Worm (Caenorhabditis elegans): ENCODE measurements around the gene snpc-1.2.
A peak's percentile ranks its signal among the peaks of the same experiment; 100 is the strongest.

Gene snpc-1.2

ce11 chrIII:13160636-13161035, 8.7 kb downstream of the snpc-1.2 start (continued):
- TF ChIP-seq pax-3 (tag; optimal IDR thresholded peaks at IDR 0.05), result peak; percentile 18
- TF ChIP-seq elt-2 (tag; optimal IDR thresholded peaks at IDR 0.05), result no peak

DNA sequence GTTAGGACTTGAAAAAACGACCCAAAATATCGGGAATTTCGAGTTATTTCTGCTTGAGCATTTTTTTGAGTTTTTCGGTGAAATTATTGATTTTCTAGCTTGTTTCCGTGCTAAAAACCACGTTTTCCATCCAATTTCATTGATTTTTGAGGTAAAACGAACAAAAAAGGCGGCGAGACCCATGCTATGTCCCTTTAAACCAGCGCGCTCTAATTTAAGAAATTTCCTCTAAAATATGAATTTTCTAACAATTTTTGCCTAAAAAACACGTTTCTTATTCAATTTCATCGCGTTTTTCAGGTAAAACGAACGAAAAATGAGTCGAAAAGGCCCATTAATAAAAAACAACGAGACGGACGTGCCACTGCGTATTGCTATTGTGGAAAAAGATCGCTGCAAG, 15.8 kb downstream of the snpc-1.2 start, which contains the start of gene abce-1:
Gene abce-1, plus strand, starts transcription at position 301 of the 400 bp plus-strand sequence.
- TF ChIP-seq ets-5 (GFP tag; IDR thresholded peaks at IDR 0.05) (no peak), C16A3.4 (tag; optimal IDR thresholded peaks at IDR 0.05) (no peak), lsy-2 (tag; optimal IDR thresholded peaks at IDR 0.05) (no peak), nhr-76 (tag; optimal IDR thresholded peaks at IDR 0.05) (no peak), mab-9 (GFP tag; IDR thresholded peaks at IDR 0.05) (no peak)

ce11 chrIII:13152697-13153391, 16.5 kb downstream of the snpc-1.2 start, which contains the start of gene Y39E4B.10:
TSS of gene Y39E4B.10 (minus strand) at chrIII:13152858.
- no peak for TF ChIP-seq isw-1 (GFP tag; IDR thresholded peaks at IDR 0.05)
- TF ChIP-seq lir-3 (tag; optimal IDR thresholded peaks at IDR 0.05; ENCODE audit: poor library complexity), result no peak
- TF ChIP-seq lin-39 (tag; optimal IDR thresholded peaks at IDR 0.05), result no peak
- no peak for TF ChIP-seq nhr-28 (tag; optimal IDR thresholded peaks at IDR 0.05)
- TF ChIP-seq dsc-1 (tag; optimal IDR thresholded peaks at IDR 0.05), result peak; percentile 38
- TF ChIP-seq zip-4 (GFP tag; optimal IDR thresholded peaks at IDR 0.05), result no peak
- no peak for TF ChIP-seq alr-1 (tag; optimal IDR thresholded peaks at IDR 0.05; ENCODE audit: borderline replicate concordance)
- no peak for TF ChIP-seq mef-2 (tag; optimal IDR thresholded peaks at IDR 0.05)
- no peak for TF ChIP-seq nhr-85 (tag)
- peak; percentile 51 for TF ChIP-seq swsn-7 (tag; optimal IDR thresholded peaks at IDR 0.05)
- no peak for TF ChIP-seq efl-3 (GFP tag; optimal IDR thresholded peaks at IDR 0.05)
- peak; percentile 59 for TF ChIP-seq tbx-2 (tag; optimal IDR thresholded peaks at IDR 0.05)
- no peak for TF ChIP-seq ets-5 (GFP tag; IDR thresholded peaks at IDR 0.05)
- TF ChIP-seq mep-1 (tag; optimal IDR thresholded peaks at IDR 0.05), result peak; percentile 68
- TF ChIP-seq ceh-88 (GFP tag; IDR thresholded peaks at IDR 0.05), result no peak
- peak; percentile 63 to 71 (median 66) for TF ChIP-seq dpl-1 (GFP tag; optimal IDR thresholded peaks at IDR 0.05)
- TF ChIP-seq snu-23 (GFP tag; optimal IDR thresholded peaks at IDR 0.05), result peak; percentile 57
- TF ChIP-seq ceh-8 (GFP tag; optimal IDR thresholded peaks at IDR 0.05), result no peak
- no peak for TF ChIP-seq zag-1 (tag; optimal IDR thresholded peaks at IDR 0.05)
- TF ChIP-seq mab-9 (GFP tag; IDR thresholded peaks at IDR 0.05), result no peak
- TF ChIP-seq pag-3 (tag; optimal IDR thresholded peaks at IDR 0.05; ENCODE audit: borderline replicate concordance, insufficient read depth), result no peak
- TF ChIP-seq irx-1 (tag; optimal IDR thresholded peaks at IDR 0.05), result peak; percentile 13
- TF ChIP-seq nhr-237 (tag; optimal IDR thresholded peaks at IDR 0.05), result no peak
- no peak for TF ChIP-seq fkh-4 (tag; optimal IDR thresholded peaks at IDR 0.05; ENCODE audit: borderline replicate concordance)
- no peak for TF ChIP-seq unc-98 (GFP tag; IDR thresholded peaks at IDR 0.05)
- no peak for TF ChIP-seq hlh-17 (GFP tag; optimal IDR thresholded peaks at IDR 0.05; ENCODE audit: borderline replicate concordance)
- TF ChIP-seq lin-15B (tag; optimal IDR thresholded peaks at IDR 0.05), result peak; percentile 64
- no peak for TF ChIP-seq lin-13 (GFP tag; optimal IDR thresholded peaks at IDR 0.05)
- TF ChIP-seq Y116A8C.19 (tag; optimal IDR thresholded peaks at IDR 0.05; ENCODE audit: borderline replicate concordance), result no peak
- no peak for TF ChIP-seq jun-1 (tag; optimal IDR thresholded peaks at IDR 0.05)
- TF ChIP-seq C04F5.9 (tag; optimal IDR thresholded peaks at IDR 0.05), result no peak
- no peak for TF ChIP-seq ceh-63 (GFP tag; optimal IDR thresholded peaks at IDR 0.05)
- TF ChIP-seq tlp-1 (tag; optimal IDR thresholded peaks at IDR 0.05), result no peak
- no peak for TF ChIP-seq nhr-90 (tag; optimal IDR thresholded peaks at IDR 0.05; ENCODE audit: poor library complexity)
- no peak for TF ChIP-seq ama-1 (optimal IDR thresholded peaks at IDR 0.05)
- TF ChIP-seq nhr-19 (GFP tag; conservative IDR thresholded peaks at IDR 0.05), result peak; percentile 12
- TF ChIP-seq pqm-1 (tag; optimal IDR thresholded peaks at IDR 0.05), result no peak
- peak; percentile 60 for TF ChIP-seq xbp-1 (tag; optimal IDR thresholded peaks at IDR 0.05)
- TF ChIP-seq unc-130 (tag; optimal IDR thresholded peaks at IDR 0.05), result no peak
- no peak for TF ChIP-seq rnt-1 (tag; optimal IDR thresholded peaks at IDR 0.05)
- peak in 1 of 2 experiments; percentile 27 for TF ChIP-seq mdl-1 (tag; optimal IDR thresholded peaks at IDR 0.05)
- TF ChIP-seq egl-13 (tag; optimal IDR thresholded peaks at IDR 0.05), result peak; percentile 5

Measured in whole organism, L1 larva.